Worm (Caenorhabditis elegans) whole organism, L4/young adult: ENCODE measurements around the gene Y46D2A.3.

ENCODE experiments used
- W03F9.2 ChIP-seq: fragments of 150-350 bp; optimal IDR thresholded peaks from 2 replicates; lab custom pipeline; 2014; ENCODE audit warnings: missing biosample characterization, missing genetic modification characterization
- dao-5 ChIP-seq: sonication (generic microtip); optimal IDR thresholded peaks from 2 replicates; lab custom pipeline; 2016; ENCODE audit warnings: missing genotype, missing genetic modification characterization, moderate library complexity, missing compliant biosample characterization

DNA sequence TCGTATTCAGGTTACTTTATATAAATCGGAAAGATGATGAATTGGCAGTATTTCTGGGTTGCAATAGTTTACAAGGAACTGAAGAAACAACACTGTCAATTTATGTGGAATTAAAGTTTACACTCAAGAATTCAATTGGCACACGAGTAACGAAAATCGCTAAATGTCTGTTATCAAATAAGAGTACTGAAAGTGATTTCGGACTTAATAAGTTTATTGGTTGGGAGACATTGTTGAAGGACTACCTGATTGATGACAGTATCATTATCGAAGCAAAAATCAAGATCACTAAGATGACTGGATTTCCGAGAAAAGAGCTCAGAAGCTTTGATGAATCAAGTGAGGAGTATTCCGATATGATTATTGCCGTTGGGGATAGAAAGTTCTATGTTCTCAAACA, 48.3 kb upstream of the Y46D2A.3 start:
- TF ChIP-seq dao-5 (tag; lab: Kevin White, UChicago) (no peak), W03F9.2 (tag; lab: Kevin White, UChicago) (no peak)
